Fruit fly (Drosophila melanogaster) whole organism, prepupa: ENCODE measurements around the gene CG34426.
A peak's percentile ranks its signal among the peaks of the same experiment; 100 is the strongest.

ENCODE experiments used
- Blimp-1 ChIP-seq: fragments of 200-800 bp; sonication (Bioruptor generic); optimal IDR thresholded peaks from 3 replicates; lab custom pipeline; 2017; ENCODE audit warnings: missing biosample characterization, missing genetic modification characterization, mild to moderate bottlenecking, moderate library complexity, missing genetic modification reagents
- CG10669 ChIP-seq: fragments of 200-800 bp; sonication (Bioruptor generic); optimal IDR thresholded peaks from 3 replicates; lab custom pipeline; 2018; ENCODE audit warnings: missing biosample characterization, mild to moderate bottlenecking, missing genetic modification characterization, moderate library complexity
- CG11294 ChIP-seq: fragments of 200-800 bp; sonication (Bioruptor generic); IDR thresholded peaks from 2 replicates; pipeline ENCODE4 v1.3.6; 2022; ENCODE audit warnings: missing biosample characterization, missing genetic modification characterization
- CG11762 ChIP-seq: fragments of 200-800 bp; sonication (Bioruptor generic); optimal IDR thresholded peaks from 3 replicates; lab custom pipeline; 2016; ENCODE audit warnings: missing biosample characterization, missing genetic modification characterization; ENCODE audit not compliant: insufficient read depth
- CG11902 ChIP-seq: fragments of 200-800 bp; sonication (Bioruptor generic); optimal IDR thresholded peaks from 3 replicates; lab custom pipeline; 2016; ENCODE audit warnings: missing biosample characterization, missing genetic modification characterization
- CG1621 ChIP-seq: fragments of 200-800 bp; sonication (Bioruptor generic); optimal IDR thresholded peaks from 3 replicates; lab custom pipeline; 2018; ENCODE audit warnings: missing biosample characterization, mild to moderate bottlenecking, missing genetic modification characterization
- CG16779 ChIP-seq: fragments of 200-800 bp; sonication (Bioruptor generic); optimal IDR thresholded peaks from 3 replicates; lab custom pipeline; 2017; ENCODE audit warnings: missing biosample characterization, mild to moderate bottlenecking, missing genetic modification characterization
- CG3032 ChIP-seq: fragments of 200-800 bp; optimal IDR thresholded peaks from 2 replicates; lab custom pipeline; 2019; ENCODE audit warnings: missing biosample characterization, mild to moderate bottlenecking, missing genetic modification characterization, moderate library complexity
- CG31627 ChIP-seq: fragments of 200-800 bp; sonication (Bioruptor generic); optimal IDR thresholded peaks from 3 replicates; lab custom pipeline; 2016; ENCODE audit warnings: missing biosample characterization, missing genetic modification characterization
- CG34406 ChIP-seq: fragments of 200-800 bp; sonication (Bioruptor generic); optimal IDR thresholded peaks from 3 replicates; lab custom pipeline; 2016; ENCODE audit warnings: missing biosample characterization, missing genetic modification characterization
- CG3919 ChIP-seq: fragments of 200-800 bp; sonication (Bioruptor generic); optimal IDR thresholded peaks from 3 replicates; lab custom pipeline; 2016; ENCODE audit warnings: missing biosample characterization, missing genetic modification characterization
- CG4318 ChIP-seq: fragments of 200-800 bp; sonication (Bioruptor generic); optimal IDR thresholded peaks from 3 replicates; lab custom pipeline; 2017; ENCODE audit warnings: missing biosample characterization, mild to moderate bottlenecking, missing genetic modification characterization
- CG6163 ChIP-seq: fragments of 200-800 bp; sonication (Bioruptor generic); IDR thresholded peaks from 3 replicates; pipeline ENCODE4 v1.3.6; 2022; ENCODE audit warnings: missing biosample characterization, missing genetic modification characterization
- CG6276 ChIP-seq: fragments of 200-800 bp; sonication (Bioruptor generic); optimal IDR thresholded peaks from 2 replicates; lab custom pipeline; 2017; ENCODE audit warnings: missing biosample characterization, mild to moderate bottlenecking, missing genetic modification characterization
- CG6792 ChIP-seq: fragments of 200-800 bp; sonication (Bioruptor generic); optimal IDR thresholded peaks from 3 replicates; lab custom pipeline; 2016; ENCODE audit warnings: missing biosample characterization, missing genetic modification characterization
- CG6854 ChIP-seq: fragments of 200-800 bp; sonication (Bioruptor generic); optimal IDR thresholded peaks from 2 replicates; lab custom pipeline; 2017; ENCODE audit warnings: missing biosample characterization, mild to moderate bottlenecking, missing genetic modification characterization
- CG7368 ChIP-seq: fragments of 200-800 bp; sonication (Bioruptor generic); optimal IDR thresholded peaks from 3 replicates; lab custom pipeline; 2016; ENCODE audit warnings: missing biosample characterization, missing genetic modification characterization
- CG8119 ChIP-seq: fragments of 200-800 bp; sonication (Bioruptor generic); IDR thresholded peaks from 3 replicates; pipeline ENCODE4 v1.3.6; 2022; ENCODE audit warnings: missing biosample characterization, missing genetic modification characterization
- CG8319 ChIP-seq: fragments of 200-800 bp; sonication (Bioruptor generic); optimal IDR thresholded peaks from 3 replicates; lab custom pipeline; 2016; ENCODE audit warnings: missing biosample characterization, missing genetic modification characterization
- CG8632 ChIP-seq: fragments of 200-800 bp; sonication (Bioruptor generic); optimal IDR thresholded peaks from 3 replicates; lab custom pipeline; 2016; ENCODE audit warnings: missing biosample characterization, missing genetic modification characterization
- CG9139 ChIP-seq: fragments of 200-800 bp; sonication (Bioruptor generic); optimal IDR thresholded peaks from 3 replicates; lab custom pipeline; 2017; ENCODE audit warnings: missing biosample characterization, mild to moderate bottlenecking, missing genetic modification characterization
- Eip75B ChIP-seq: fragments of 200-800 bp; sonication (Bioruptor generic); optimal IDR thresholded peaks from 3 replicates; lab custom pipeline; 2016; ENCODE audit warnings: missing biosample characterization, missing genetic modification characterization
- Eip78C ChIP-seq: fragments of 200-800 bp; sonication (Bioruptor generic); peaks from one replicate; lab custom pipeline; 2016; ENCODE audit warnings: missing biosample characterization, missing genetic modification characterization
- Eip93F ChIP-seq: fragments of 200-800 bp; sonication (Bioruptor generic); optimal IDR thresholded peaks from 2 replicates; lab custom pipeline; 2016; ENCODE audit warnings: missing biosample characterization, mild to moderate bottlenecking, missing genetic modification characterization
- Ets21C ChIP-seq: fragments of 200-800 bp; sonication (Bioruptor generic); optimal IDR thresholded peaks from 3 replicates; lab custom pipeline; 2016; ENCODE audit warnings: missing biosample characterization, missing genetic modification characterization
- Ets96B ChIP-seq: fragments of 200-800 bp; optimal IDR thresholded peaks from 2 replicates; lab custom pipeline; 2019; ENCODE audit warnings: missing biosample characterization, mild to moderate bottlenecking, missing genetic modification characterization, moderate library complexity
- Gug ChIP-seq: fragments of 200-800 bp; sonication (Bioruptor generic); IDR thresholded peaks from 2 replicates; pipeline ENCODE4 v1.3.6; 2022; ENCODE audit warnings: missing biosample characterization, missing genetic modification characterization
- Hr38 ChIP-seq: sonication (Bioruptor generic); optimal IDR thresholded peaks from 2 replicates; lab custom pipeline; 2016; ENCODE audit warnings: missing biosample characterization, missing genetic modification characterization
- Hr4 ChIP-seq: fragments of 200-800 bp; sonication (Bioruptor generic); optimal IDR thresholded peaks from 3 replicates; lab custom pipeline; 2016; ENCODE audit warnings: missing biosample characterization, missing genetic modification characterization
- Lpt ChIP-seq: fragments of 200-800 bp; sonication (Bioruptor generic); optimal IDR thresholded peaks from 3 replicates; lab custom pipeline; 2016; ENCODE audit warnings: missing biosample characterization, missing genetic modification characterization
- Met ChIP-seq: fragments of 200-800 bp; sonication (Bioruptor generic); optimal IDR thresholded peaks from 3 replicates; lab custom pipeline; 2016; ENCODE audit warnings: missing biosample characterization, missing genetic modification characterization
- OdsH ChIP-seq: fragments of 200-800 bp; sonication (Bioruptor generic); optimal IDR thresholded peaks from 3 replicates; lab custom pipeline; 2016; ENCODE audit warnings: missing biosample characterization, missing genetic modification characterization
- Sox102F ChIP-seq: fragments of 200-800 bp; sonication (Bioruptor generic); optimal IDR thresholded peaks from 2 replicates; lab custom pipeline; 2016; ENCODE audit warnings: missing biosample characterization, mild to moderate bottlenecking, missing genetic modification characterization
- Sox15 ChIP-seq: fragments of 200-800 bp; sonication (Bioruptor generic); optimal IDR thresholded peaks from 3 replicates; lab custom pipeline; 2016; ENCODE audit warnings: missing biosample characterization, missing genetic modification characterization
- cyc ChIP-seq: fragments of 200-800 bp; sonication (Bioruptor generic); optimal IDR thresholded peaks from 3 replicates; lab custom pipeline; 2016; ENCODE audit warnings: missing biosample characterization, missing genetic modification characterization
- dac ChIP-seq: fragments of 200-800 bp; sonication (Bioruptor generic); optimal IDR thresholded peaks from 2 replicates; lab custom pipeline; 2017; ENCODE audit warnings: missing biosample characterization, mild to moderate bottlenecking, missing genetic modification characterization
- dsx ChIP-seq: fragments of 200-800 bp; optimal IDR thresholded peaks from 3 replicates; lab custom pipeline; 2019; ENCODE audit warnings: missing biosample characterization, mild to moderate bottlenecking, missing genetic modification characterization, moderate library complexity; ENCODE audit not compliant: poor library complexity, severe bottlenecking
- eg ChIP-seq: fragments of 200-800 bp; sonication (Bioruptor generic); IDR thresholded peaks from 3 replicates; pipeline ENCODE4 v1.3.6; 2022; ENCODE audit warnings: missing biosample characterization, missing genetic modification characterization
- fd85E ChIP-seq: fragments of 200-800 bp; sonication (Bioruptor generic); optimal IDR thresholded peaks from 3 replicates; lab custom pipeline; 2016; ENCODE audit warnings: missing biosample characterization, missing genetic modification characterization
- fkh ChIP-seq: fragments of 200-800 bp; sonication (Bioruptor generic); optimal IDR thresholded peaks from 3 replicates; lab custom pipeline; 2017; ENCODE audit warnings: missing biosample characterization, mild to moderate bottlenecking, missing genetic modification characterization, moderate library complexity
- lz ChIP-seq: fragments of 200-800 bp; sonication (Bioruptor generic); optimal IDR thresholded peaks from 3 replicates; lab custom pipeline; 2016; ENCODE audit warnings: missing biosample characterization, missing genetic modification characterization
- pdm3 ChIP-seq: fragments of 200-800 bp; sonication (Bioruptor generic); optimal IDR thresholded peaks from 3 replicates; lab custom pipeline; 2016; ENCODE audit warnings: missing biosample characterization, missing genetic modification characterization
- salr ChIP-seq, 2 experiments: fragments of 200-800 bp; sonication (Bioruptor generic); optimal IDR thresholded peaks; 3 replicates each; lab custom pipeline; 2016 to 2018; ENCODE audit warnings: missing biosample characterization in 2 of 2, missing genetic modification characterization in 2 of 2, mild to moderate bottlenecking in 1 of 2
- ss ChIP-seq, 2 experiments: fragments of 200-800 bp; sonication (Bioruptor generic); optimal IDR thresholded peaks; 2 replicates in 1 of 2; 3 replicates in 1 of 2; lab custom pipeline; 2017 to 2018; ENCODE audit warnings: mild to moderate bottlenecking in 2 of 2, missing biosample characterization in 2 of 2, missing genetic modification characterization in 2 of 2, moderate library complexity in 1 of 2
- svp ChIP-seq: fragments of 200-800 bp; sonication (Bioruptor generic); peaks from one replicate; lab custom pipeline; 2016; ENCODE audit warnings: missing biosample characterization, missing genetic modification characterization
- topi ChIP-seq: fragments of 200-800 bp; sonication (Bioruptor generic); optimal IDR thresholded peaks from 3 replicates; lab custom pipeline; 2016; ENCODE audit warnings: missing biosample characterization, missing genetic modification characterization
- vri ChIP-seq: fragments of 200-800 bp; sonication (Bioruptor generic); optimal IDR thresholded peaks from 3 replicates; lab custom pipeline; 2016; ENCODE audit warnings: missing biosample characterization, mild to moderate bottlenecking, missing genetic modification characterization

Gene CG34426

dm6 chr3L:8834886-8835285 lies 32.6 kb downstream of the CG34426 start:
- TF ChIP-seq svp (no peak), Blimp-1 (no peak), Ets21C (GFP tag; lab: Kevin White, UChicago) (no peak), CG9139 (GFP tag; lab: Kevin White, UChicago) (no peak), CG16779 (tag; lab: Kevin White, UChicago) (no peak), CG6792 (no peak), Sox102F (GFP tag; lab: Kevin White, UChicago) (no peak), Ets96B (tag; lab: Kevin White, UChicago) (no peak), CG10669 (GFP tag; lab: Kevin White, UChicago) (no peak), CG6163 (0 out of 3 replicates have a peak, but pooled peaks have one; percentile 13), CG3032 (tag; lab: Kevin White, UChicago) (no peak), CG34406 (peak; percentile 0), cyc (no peak), CG7368 (GFP tag; lab: Kevin White, UChicago) (no peak), CG8319 (no peak), vri (GFP tag; lab: Kevin White, UChicago) (no peak), Eip93F (no peak), CG11762 (GFP tag; lab: Kevin White, UChicago) (no peak), CG6276 (no peak), dsx (GFP tag; lab: Kevin White, UChicago) (peak; percentile 76), CG3919 (GFP tag; lab: Kevin White, UChicago) (no peak), Eip75B (GFP tag; lab: Kevin White, UChicago) (no peak), CG11294 (GFP tag; lab: Robert Waterston, UW) (no peak), pdm3 (GFP tag; lab: Kevin White, UChicago) (no peak), OdsH (GFP tag; lab: Kevin White, UChicago) (no peak), topi (GFP tag; lab: Kevin White, UChicago) (no peak), Met (GFP tag; lab: Kevin White, UChicago) (no peak), Lpt (no peak), lz (GFP tag; lab: Kevin White, UChicago) (no peak), CG31627 (GFP tag; lab: Kevin White, UChicago) (no peak), dac (GFP tag; lab: Kevin White, UChicago) (no peak), Hr38 (GFP tag; lab: Kevin White, UChicago) (no peak), eg (GFP tag; lab: Robert Waterston, UW) (0 out of 3 replicates have a peak, but pooled peaks have one; percentile 8), CG1621 (tag; lab: Kevin White, UChicago) (no peak), CG11902 (GFP tag; lab: Kevin White, UChicago) (no peak), salr (GFP tag; optimal IDR thresholded peaks at IDR 0.05; lab: Kevin White, UChicago) (peak in 1 of 2 experiments; percentile 14), CG6854 (GFP tag; lab: Kevin White, UChicago) (no peak), ss (GFP tag; optimal IDR thresholded peaks at IDR 0.05; lab: Kevin White, UChicago) (no peak), CG4318 (GFP tag; lab: Kevin White, UChicago) (no peak), Gug (no peak), Hr4 (no peak), CG8632 (GFP tag; lab: Kevin White, UChicago) (peak; percentile 8), Sox15 (no peak), fd85E (GFP tag; lab: Kevin White, UChicago) (no peak), CG8119 (GFP tag; lab: Robert Waterston, UW) (no peak), Eip78C (GFP tag; lab: Kevin White, UChicago) (peak; percentile 67), fkh (peak; percentile 76)
